Fruit fly (Drosophila melanogaster): ENCODE data around the gene CG11656.
A peak's percentile ranks its signal among the peaks of the same experiment; 100 is the strongest.

The CG11656 gene

DNA sequence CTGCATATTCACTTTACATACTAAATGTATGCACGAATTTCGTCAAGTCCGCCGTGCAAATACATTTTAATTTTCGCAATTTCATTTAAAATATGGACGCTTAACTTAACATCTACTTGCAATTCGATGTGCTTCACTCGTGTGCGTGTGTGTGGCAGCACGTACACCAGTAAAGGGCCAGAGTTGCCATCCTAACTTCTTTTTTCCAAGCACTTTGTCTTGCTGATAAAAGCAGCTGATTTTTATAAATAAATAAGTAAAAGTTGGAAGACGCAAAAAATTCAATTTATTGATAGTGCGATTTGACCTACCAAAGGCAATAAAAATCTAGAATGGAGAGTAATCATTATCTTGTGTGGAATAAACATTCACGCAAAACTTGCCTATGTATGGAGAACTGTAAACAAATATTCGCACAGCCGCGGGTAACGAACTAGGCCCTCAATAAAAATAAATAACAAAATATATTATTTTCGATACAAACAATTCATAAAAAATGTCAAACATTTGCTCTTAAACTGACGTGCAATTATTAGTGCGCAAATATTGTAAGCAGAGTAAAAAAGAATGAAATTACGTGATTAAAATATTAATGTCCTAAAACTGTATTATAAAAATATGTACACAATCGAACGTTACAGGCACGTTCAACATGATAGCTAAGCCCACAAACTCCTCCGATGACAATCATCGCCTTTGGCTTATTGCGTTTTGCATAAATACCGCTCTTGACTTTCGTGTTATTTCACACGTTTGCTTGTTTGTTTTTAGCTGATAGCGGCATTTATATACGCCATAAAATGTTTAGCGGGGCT, 27.3 kb upstream of the CG11656 start (continued):
- TF ChIP-seq tx (GFP tag; optimal IDR thresholded peaks at IDR 0.05) (no peak), seq (GFP tag; IDR thresholded peaks at IDR 0.05) (peak; percentile 76), fd102C (GFP tag; optimal IDR thresholded peaks at IDR 0.05) (no peak), CG5953 (GFP tag; IDR thresholded peaks at IDR 0.05) (no peak), dpn (GFP tag; optimal IDR thresholded peaks at IDR 0.05) (peak in 1 of 2 experiments; percentile 61), TFAM (GFP tag; optimal IDR thresholded peaks at IDR 0.05) (no peak), wek (GFP tag; optimal IDR thresholded peaks at IDR 0.05) (peak; percentile 19), CG34376 (GFP tag; optimal IDR thresholded peaks at IDR 0.05) (peak; percentile 86), Rfx (GFP tag; IDR thresholded peaks at IDR 0.05) (peak; percentile 80; the same call in 1 of the 2 replicates), CG12104 (GFP tag; optimal IDR thresholded peaks at IDR 0.05) (peak; percentile 41), GATAe (GFP tag; conservative IDR thresholded peaks at IDR 0.05) (no peak), CG31224 (GFP tag; IDR thresholded peaks at IDR 0.05) (peak; percentile 63), CG4328 (GFP tag; optimal IDR thresholded peaks at IDR 0.05) (peak; percentile 58), CG17385 (GFP tag; optimal IDR thresholded peaks at IDR 0.05) (peak; percentile 80), Oaz (GFP tag; IDR thresholded peaks at IDR 0.05) (peak; percentile 50), slou (GFP tag; optimal IDR thresholded peaks at IDR 0.05) (peak; percentile 38), Optix (GFP tag; IDR thresholded peaks at IDR 0.05) (0 out of 3 replicates have a peak, but pooled peaks have one; percentile 5), Ptx1 (GFP tag; IDR thresholded peaks at IDR 0.05) (peak; percentile 64), maf-S (GFP tag; optimal IDR thresholded peaks at IDR 0.05) (no peak), CG8359 (GFP tag; optimal IDR thresholded peaks at IDR 0.05; ENCODE audit: borderline replicate concordance) (no peak), CG34422 (GFP tag; IDR thresholded peaks at IDR 0.05) (0 out of 3 replicates have a peak, but pooled peaks have one; percentile 25), stwl (tag; optimal IDR thresholded peaks at IDR 0.05) (peak; percentile 44), ERR (GFP tag; optimal IDR thresholded peaks at IDR 0.05) (no peak), ssp (GFP tag; IDR thresholded peaks at IDR 0.05) (peak; percentile 14; the same call in 1 of the 2 replicates), CG15601 (tag; optimal IDR thresholded peaks at IDR 0.05) (peak; percentile 20), CG10321 (GFP tag; IDR thresholded peaks at IDR 0.05) (no peak), knrl (GFP tag; IDR thresholded peaks at IDR 0.05; ENCODE audit: partially characterized antibody) (no peak), Lim3 (GFP tag; IDR thresholded peaks at IDR 0.05) (no peak), ham (GFP tag; IDR thresholded peaks at IDR 0.05) (no peak), gce (GFP tag; IDR thresholded peaks at IDR 0.05) (no peak; the same call in 2 of the 3 replicates), sim (GFP tag; IDR thresholded peaks at IDR 0.05) (no peak), en (GFP tag; optimal IDR thresholded peaks at IDR 0.05) (no peak), CG12744 (GFP tag; optimal IDR thresholded peaks at IDR 0.05) (no peak), CG17829 (tag; optimal IDR thresholded peaks at IDR 0.05) (peak; percentile 61), CG10209 (GFP tag; optimal IDR thresholded peaks at IDR 0.05) (peak; percentile 71), CG1233 (GFP tag; optimal IDR thresholded peaks at IDR 0.05) (peak; percentile 80), Sin3A (optimal IDR thresholded peaks at IDR 0.05) (no peak), CG3407 (GFP tag; optimal IDR thresholded peaks at IDR 0.05) (no peak), shn (GFP tag; optimal IDR thresholded peaks at IDR 0.05) (no peak), ara (GFP tag; IDR thresholded peaks at IDR 0.05) (peak; percentile 68; the same call in 1 of the 2 replicates), CG14710 (tag; optimal IDR thresholded peaks at IDR 0.05) (peak; percentile 38), CG30020 (tag; optimal IDR thresholded peaks at IDR 0.05) (peak; percentile 24), CG9932 (GFP tag; IDR thresholded peaks at IDR 0.05) (peak; percentile 81), psq (GFP tag; optimal IDR thresholded peaks at IDR 0.05) (no peak), CG6854 (GFP tag; optimal IDR thresholded peaks at IDR 0.05) (peak; percentile 67), twi (tag; optimal IDR thresholded peaks at IDR 0.05) (peak; percentile 15), CG6654 (GFP tag; optimal IDR thresholded peaks at IDR 0.05) (peak; percentile 5), CG4707 (GFP tag; optimal IDR thresholded peaks at IDR 0.05) (peak; percentile 13), Hr3 (GFP tag; optimal IDR thresholded peaks at IDR 0.05) (peak; percentile 3), Opbp (GFP tag; IDR thresholded peaks at IDR 0.05; ENCODE audit: partially characterized antibody) (no peak)

All from whole organism, embryonic.